Fruit fly (Drosophila melanogaster) whole organism, embryonic: ENCODE data around the gene Tfb5.

Experiments used
- Bgb ChIP-seq: fragments of 200-800 bp; sonication (Bioruptor generic); IDR thresholded peaks from 2 replicates; pipeline ENCODE4 v1.3.6; 2022; ENCODE audit warnings: missing biosample characterization, missing genetic modification characterization; ENCODE audit not compliant: partially characterized antibody
- CG11456 ChIP-seq: fragments of 200-800 bp; sonication (Bioruptor generic); IDR thresholded peaks from 3 replicates; pipeline ENCODE4 v1.3.6; 2022; ENCODE audit warnings: missing biosample characterization, missing genetic modification characterization
- CG11723 ChIP-seq: fragments of 200-800 bp; sonication (Bioruptor generic); optimal IDR thresholded peaks from 2 replicates; lab custom pipeline; 2017; ENCODE audit warnings: missing biosample characterization, mild to moderate bottlenecking, missing genetic modification characterization
- CG12071 ChIP-seq: fragments of 200-800 bp; sonication (Bioruptor generic); optimal IDR thresholded peaks from 3 replicates; lab custom pipeline; 2018; ENCODE audit warnings: missing biosample characterization, mild to moderate bottlenecking, missing genetic modification characterization
- CG13296 ChIP-seq: fragments of 200-800 bp; sonication (Bioruptor generic); optimal IDR thresholded peaks from 3 replicates; lab custom pipeline; 2018; ENCODE audit warnings: missing biosample characterization, mild to moderate bottlenecking, missing genetic modification characterization
- CG14050 ChIP-seq: fragments of 200-800 bp; sonication (Bioruptor generic); IDR thresholded peaks from 3 replicates; pipeline ENCODE4 v1.3.6; 2022; ENCODE audit warnings: missing biosample characterization, missing genetic modification characterization
- CG14710 ChIP-seq: fragments of 200-800 bp; sonication (Bioruptor generic); optimal IDR thresholded peaks from 3 replicates; lab custom pipeline; 2019; ENCODE audit warnings: missing biosample characterization, mild to moderate bottlenecking, missing genetic modification characterization, moderate library complexity
- CG14860 ChIP-seq: fragments of 200-800 bp; sonication (Bioruptor generic); IDR thresholded peaks from 3 replicates; pipeline ENCODE4 v1.3.6; 2022; ENCODE audit warnings: missing biosample characterization, missing genetic modification characterization; ENCODE audit not compliant: partially characterized antibody
- CG1529 ChIP-seq: fragments of 200-800 bp; sonication (Bioruptor generic); optimal IDR thresholded peaks from 3 replicates; lab custom pipeline; 2018; ENCODE audit warnings: missing biosample characterization, missing genetic modification characterization
- CG1602 ChIP-seq: fragments of 200-800 bp; sonication (Bioruptor generic); optimal IDR thresholded peaks from 3 replicates; lab custom pipeline; 2016; ENCODE audit warnings: missing biosample characterization, missing genetic modification characterization
- CG17385 ChIP-seq: fragments of 200-800 bp; sonication (Bioruptor generic); optimal IDR thresholded peaks from 3 replicates; lab custom pipeline; 2018; ENCODE audit warnings: missing biosample characterization, mild to moderate bottlenecking, missing genetic modification characterization
- CG18011 ChIP-seq: fragments of 200-800 bp; sonication (Bioruptor generic); optimal IDR thresholded peaks from 2 replicates; lab custom pipeline; 2017; ENCODE audit warnings: missing biosample characterization, missing genetic modification characterization, mild to moderate bottlenecking, moderate library complexity, missing genotype
- CG2712 ChIP-seq: fragments of 200-800 bp; optimal IDR thresholded peaks from 3 replicates; lab custom pipeline; 2019; ENCODE audit warnings: missing biosample characterization, mild to moderate bottlenecking, missing genetic modification characterization, moderate library complexity
- CG32767 ChIP-seq: fragments of 200-800 bp; sonication (Bioruptor generic); IDR thresholded peaks from 2 replicates; pipeline ENCODE4 v1.3.6; 2022; ENCODE audit warnings: missing biosample characterization, missing genetic modification characterization
- CG3281 ChIP-seq: fragments of 200-800 bp; sonication (Bioruptor generic); optimal IDR thresholded peaks from 3 replicates; lab custom pipeline; 2017; ENCODE audit warnings: missing biosample characterization, mild to moderate bottlenecking, missing genetic modification characterization
- CG33213 ChIP-seq: fragments of 200-800 bp; sonication (Bioruptor generic); optimal IDR thresholded peaks from 3 replicates; lab custom pipeline; 2016; ENCODE audit warnings: missing biosample characterization, missing genetic modification characterization
- CG6854 ChIP-seq: fragments of 200-800 bp; sonication (Bioruptor generic); optimal IDR thresholded peaks from 3 replicates; lab custom pipeline; 2017; ENCODE audit warnings: missing biosample characterization, mild to moderate bottlenecking, missing genetic modification characterization
- CG7745 ChIP-seq: fragments of 200-800 bp; sonication (Bioruptor generic); optimal IDR thresholded peaks from 2 replicates; lab custom pipeline; 2018; ENCODE audit warnings: missing biosample characterization, mild to moderate bottlenecking, missing genetic modification characterization, moderate library complexity
- CG9727 ChIP-seq: fragments of 200-800 bp; sonication (Bioruptor generic); optimal IDR thresholded peaks from 3 replicates; lab custom pipeline; 2017; ENCODE audit warnings: missing biosample characterization, mild to moderate bottlenecking, missing genetic modification characterization
- Dad ChIP-seq: fragments of 200-800 bp; sonication (Bioruptor generic); optimal IDR thresholded peaks from 3 replicates; lab custom pipeline; 2016; ENCODE audit warnings: missing biosample characterization, missing genetic modification characterization
- Dip3 ChIP-seq: fragments of 200-800 bp; sonication (Bioruptor generic); optimal IDR thresholded peaks from 3 replicates; lab custom pipeline; 2016; ENCODE audit warnings: missing biosample characterization, missing genetic modification characterization
- Hr39 ChIP-seq: fragments of >200 bp; optimal IDR thresholded peaks from 2 replicates; lab custom pipeline; 2017
- NfI ChIP-seq: fragments of 200-800 bp; sonication (Bioruptor generic); optimal IDR thresholded peaks from 3 replicates; lab custom pipeline; 2018; ENCODE audit warnings: missing biosample characterization, mild to moderate bottlenecking, missing genetic modification characterization, moderate library complexity
- Opbp ChIP-seq: fragments of 200-800 bp; sonication (Bioruptor generic); IDR thresholded peaks from 3 replicates; pipeline ENCODE4 v1.3.6; 2022; ENCODE audit warnings: missing biosample characterization, missing genetic modification characterization; ENCODE audit not compliant: partially characterized antibody
- Six4 ChIP-seq: fragments of 200-800 bp; sonication (Bioruptor generic); optimal IDR thresholded peaks from 2 replicates; lab custom pipeline; 2016; ENCODE audit warnings: missing biosample characterization, missing genetic modification characterization
- Sry-δ ChIP-seq: fragments of 200-800 bp; sonication (Bioruptor generic); optimal IDR thresholded peaks from 2 replicates; lab custom pipeline; 2016; ENCODE audit warnings: missing biosample characterization, missing genetic modification characterization
- bcd ChIP-seq: fragments of 200-800 bp; sonication (Bioruptor generic); optimal IDR thresholded peaks from 2 replicates; lab custom pipeline; 2017; ENCODE audit warnings: missing biosample characterization, mild to moderate bottlenecking, missing genetic modification characterization
- bigmax ChIP-seq: fragments of 200-800 bp; sonication (Bioruptor generic); optimal IDR thresholded peaks from 2 replicates; lab custom pipeline; 2018; ENCODE audit warnings: missing biosample characterization, mild to moderate bottlenecking, missing genetic modification characterization
- cato ChIP-seq: fragments of 200-800 bp; sonication (Bioruptor generic); optimal IDR thresholded peaks from 2 replicates; lab custom pipeline; 2016; ENCODE audit warnings: missing biosample characterization, missing genetic modification characterization, borderline replicate concordance
- dpn ChIP-seq, 2 experiments: fragments of 200-800 bp; sonication (Bioruptor generic); optimal IDR thresholded peaks; 3 replicates each; lab custom pipeline; 2016; ENCODE audit warnings: missing biosample characterization in 2 of 2, missing genetic modification characterization in 2 of 2
- exex ChIP-seq: fragments of 200-800 bp; sonication (Bioruptor generic); optimal IDR thresholded peaks from 4 replicates; lab custom pipeline; 2018; ENCODE audit warnings: missing biosample characterization, mild to moderate bottlenecking, missing genetic modification characterization, moderate library complexity
- gfzf ChIP-seq: fragments of 200-800 bp; sonication (Bioruptor generic); optimal IDR thresholded peaks from 2 replicates; lab custom pipeline; 2016; ENCODE audit warnings: missing biosample characterization, mild to moderate bottlenecking, missing genetic modification characterization, moderate library complexity
- gt ChIP-seq: fragments of 200-800 bp; sonication (Bioruptor generic); IDR thresholded peaks from 2 replicates; pipeline ENCODE4 v1.3.6; 2022; ENCODE audit warnings: missing biosample characterization, missing genetic modification characterization
- her ChIP-seq: fragments of 200-800 bp; sonication (Bioruptor generic); optimal IDR thresholded peaks from 2 replicates; lab custom pipeline; 2016; ENCODE audit warnings: missing biosample characterization, missing genetic modification characterization
- lbe ChIP-seq: fragments of 200-800 bp; sonication (Bioruptor generic); optimal IDR thresholded peaks from 2 replicates; lab custom pipeline; 2016; ENCODE audit warnings: missing biosample characterization, mild to moderate bottlenecking, missing genetic modification characterization
- lov ChIP-seq, 2 experiments: fragments of 200-800 bp in 1 of 2; fragments of >200 bp in 1 of 2; sonication (Bioruptor generic) in 1 of 2; IDR thresholded peaks in 1 of 2; optimal IDR thresholded peaks in 1 of 2; 2 replicates in 1 of 2; 3 replicates in 1 of 2; pipeline versions ENCODE4 v1.3.6 to Lab custom; 2017 to 2022; ENCODE audit warnings: missing biosample characterization in 1 of 2, missing genetic modification characterization in 1 of 2
- pum ChIP-seq: fragments of 200-800 bp; sonication (Bioruptor generic); optimal IDR thresholded peaks from 2 replicates; lab custom pipeline; 2016; ENCODE audit warnings: missing biosample characterization, missing genetic modification characterization
- rib ChIP-seq: fragments of 200-800 bp; sonication (Bioruptor generic); IDR thresholded peaks from 2 replicates; pipeline ENCODE4 v1.3.6; 2022; ENCODE audit warnings: missing biosample characterization, missing genetic modification characterization
- sc ChIP-seq, 3 experiments: fragments of >200 bp in 2 of 3; fragments of 200-800 bp in 1 of 3; sonication (Bioruptor generic) in 1 of 3; optimal IDR thresholded peaks; 2 replicates in 2 of 3; 3 replicates in 1 of 3; lab custom pipeline; 2017; ENCODE audit warnings: mild to moderate bottlenecking in 1 of 3, missing biosample characterization in 1 of 3, missing genetic modification characterization in 1 of 3, missing genetic modification reagents in 1 of 3
- sna ChIP-seq: fragments of 200-800 bp; sonication (Bioruptor generic); IDR thresholded peaks from 2 replicates; pipeline ENCODE4 v1.3.6; 2022; ENCODE audit warnings: missing biosample characterization, missing genetic modification characterization; ENCODE audit not compliant: partially characterized antibody
- so ChIP-seq: fragments of 200-800 bp; sonication (Bioruptor generic); IDR thresholded peaks from 3 replicates; pipeline ENCODE4 v1.3.6; 2022; ENCODE audit warnings: missing biosample characterization, missing genetic modification characterization
- tll ChIP-seq, 2 experiments: fragments of 200-800 bp in 1 of 2; fragments of >200 bp in 1 of 2; sonication (Bioruptor generic) in 1 of 2; optimal IDR thresholded peaks; 2 replicates each; lab custom pipeline; 2017 to 2019; ENCODE audit warnings: missing biosample characterization in 2 of 2, missing genetic modification characterization in 2 of 2, mild to moderate bottlenecking in 1 of 2, moderate library complexity in 1 of 2
- twi ChIP-seq: fragments of 200-800 bp; optimal IDR thresholded peaks from 2 replicates; lab custom pipeline; 2019; ENCODE audit warnings: missing biosample characterization, mild to moderate bottlenecking, missing genetic modification characterization, moderate library complexity
- unc-4 ChIP-seq: fragments of 200-800 bp; sonication (Bioruptor generic); IDR thresholded peaks from 2 replicates; pipeline ENCODE4 v1.3.6; 2022; ENCODE audit warnings: missing biosample characterization, missing genetic modification characterization; ENCODE audit not compliant: partially characterized antibody
- vfl ChIP-seq: fragments of 200-800 bp; sonication (Bioruptor generic); optimal IDR thresholded peaks from 2 replicates; lab custom pipeline; 2016; ENCODE audit warnings: missing biosample characterization, missing genetic modification characterization
- wek ChIP-seq: fragments of 200-800 bp; sonication (Bioruptor generic); optimal IDR thresholded peaks from 3 replicates; lab custom pipeline; 2018; ENCODE audit warnings: missing biosample characterization, mild to moderate bottlenecking, missing genetic modification characterization, moderate library complexity

Gene Tfb5

dm6 chr2L:4997401-4998259 is 13.0 kb downstream of the Tfb5 start (continued):
- TF ChIP-seq Opbp (GFP tag; lab: Robert Waterston, UW) (peak; percentile 66; the same call in 2 of the 3 replicates), Sry-δ (GFP tag; lab: Kevin White, UChicago) (peak; percentile 81), NfI (peak; percentile 99), sc (optimal IDR thresholded peaks at IDR 0.05; lab: Kevin White, UChicago) (no peak), sc (GFP tag; optimal IDR thresholded peaks at IDR 0.05; lab: Kevin White, UChicago) (peak; percentile 99), CG32767 (peak; percentile 98), bcd (GFP tag; lab: Kevin White, UChicago) (peak; percentile 99), gfzf (GFP tag; lab: Kevin White, UChicago) (peak; percentile 35), tll (GFP tag; optimal IDR thresholded peaks at IDR 0.05; lab: Kevin White, UChicago) (no peak), CG11723 (GFP tag; lab: Kevin White, UChicago) (peak; percentile 98), lov (optimal IDR thresholded peaks at IDR 0.05; lab: Kevin White, UChicago) (no peak), lov (GFP tag; IDR thresholded peaks at IDR 0.05; lab: Robert Waterston, UW) (peak; percentile 98), Bgb (GFP tag; lab: Robert Waterston, UW) (peak; percentile 59), lbe (peak; percentile 98), Hr39 (lab: Kevin White, UChicago) (no peak), CG1602 (GFP tag; lab: Kevin White, UChicago) (peak; percentile 100), gt (GFP tag; lab: Robert Waterston, UW) (peak; percentile 98), exex (tag; lab: Kevin White, UChicago) (peak; percentile 88), twi (tag; lab: Kevin White, UChicago) (peak; percentile 96), so (GFP tag; lab: Robert Waterston, UW) (peak; percentile 99), her (GFP tag; lab: Kevin White, UChicago) (peak; percentile 97), vfl (peak; percentile 98), Dip3 (peak; percentile 99), dpn (GFP tag; optimal IDR thresholded peaks at IDR 0.05; lab: Kevin White, UChicago) (peak; percentile 99), CG2712 (tag; lab: Kevin White, UChicago) (peak; percentile 99), rib (GFP tag; lab: Robert Waterston, UW) (peak; percentile 97), CG14050 (peak; percentile 99), CG7745 (tag; lab: Kevin White, UChicago) (peak; percentile 88), CG11456 (GFP tag; lab: Robert Waterston, UW) (peak; percentile 99), CG6854 (peak; percentile 96), cato (GFP tag; lab: Kevin White, UChicago) (peak; percentile 99), Dad (GFP tag; lab: Kevin White, UChicago) (peak; percentile 99), pum (GFP tag; lab: Kevin White, UChicago) (peak; percentile 99), CG17385 (peak; percentile 96), CG14710 (tag; lab: Kevin White, UChicago) (peak; percentile 98), sna (GFP tag; lab: Robert Waterston, UW) (peak; percentile 52; the same call in 1 of the 2 replicates), Six4 (GFP tag; lab: Kevin White, UChicago) (peak; percentile 99), CG12071 (GFP tag; lab: Kevin White, UChicago) (peak; percentile 99), wek (GFP tag; lab: Kevin White, UChicago) (peak; percentile 96), unc-4 (GFP tag; lab: Robert Waterston, UW) (no peak; the same call in 1 of the 2 replicates), CG14860 (GFP tag; lab: Robert Waterston, UW) (peak; percentile 65), CG18011 (GFP tag; lab: Kevin White, UChicago) (peak; percentile 91), CG33213 (peak; percentile 99), CG3281 (GFP tag; lab: Kevin White, UChicago) (peak; percentile 99), CG1529 (GFP tag; lab: Kevin White, UChicago) (peak; percentile 99), CG13296 (GFP tag; lab: Kevin White, UChicago) (peak; percentile 96), bigmax (GFP tag; lab: Kevin White, UChicago) (peak; percentile 80), CG9727 (GFP tag; lab: Kevin White, UChicago) (peak; percentile 98)
